Worm (Caenorhabditis elegans): Measurements from ENCODE around the gene pals-23.

Gene pals-23

DNA sequence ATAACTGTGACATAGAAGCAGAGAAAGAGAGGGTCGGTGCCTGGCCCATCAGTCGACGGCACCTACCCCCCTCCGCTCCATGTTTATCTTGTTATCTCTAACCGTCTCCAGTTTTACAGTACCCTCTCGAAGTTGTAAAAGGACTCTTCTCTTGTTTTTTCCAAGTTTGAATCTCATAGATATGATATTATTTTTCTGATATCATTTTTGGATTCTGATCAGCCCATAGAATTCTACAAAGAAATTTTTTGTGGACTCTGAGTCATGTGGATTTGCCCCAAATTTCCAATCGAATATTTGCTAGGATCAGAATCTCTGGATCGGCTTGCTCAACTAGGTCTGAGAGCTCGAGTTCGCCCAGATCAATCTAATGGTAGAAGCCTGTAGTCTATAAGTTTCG is 10.0 kb upstream of the pals-23 start, which contains the start of gene C29F9.6:
C29F9.6 (plus strand) TSS at position 301 of the 400 bp plus-strand sequence.
- no peak for TF ChIP-seq daf-12 (tag; optimal IDR thresholded peaks at IDR 0.05)
- no peak for TF ChIP-seq nhr-102 (tag; optimal IDR thresholded peaks at IDR 0.05)
- TF ChIP-seq dmd-9 (GFP tag; IDR thresholded peaks at IDR 0.05), result no peak
- TF ChIP-seq duxl-1 (tag; optimal IDR thresholded peaks at IDR 0.05; ENCODE audit: poor library complexity), result no peak
- no peak for TF ChIP-seq fkh-10 (GFP tag; optimal IDR thresholded peaks at IDR 0.05)
- no peak for TF ChIP-seq unc-62 (GFP tag; optimal IDR thresholded peaks at IDR 0.05 in 1 of 2)
- TF ChIP-seq unc-62 (tag; optimal IDR thresholded peaks at IDR 0.05), result no peak
- no peak for TF ChIP-seq Y105C5A.15 (GFP tag; IDR thresholded peaks at IDR 0.05)
- no peak for TF ChIP-seq php-3 (GFP tag; IDR thresholded peaks at IDR 0.05)
- TF ChIP-seq nhr-48 (tag; optimal IDR thresholded peaks at IDR 0.05), result no peak
- TF ChIP-seq ceh-28 (tag; optimal IDR thresholded peaks at IDR 0.05), result no peak
- no peak for TF ChIP-seq hif-1 (tag; optimal IDR thresholded peaks at IDR 0.05)
- TF ChIP-seq lin-39 (tag; optimal IDR thresholded peaks at IDR 0.05), result no peak
- no peak for TF ChIP-seq spr-3 (GFP tag; optimal IDR thresholded peaks at IDR 0.05)
- no peak for TF ChIP-seq unc-130 (GFP tag; optimal IDR thresholded peaks at IDR 0.05)
- no peak for TF ChIP-seq daf-16 (GFP tag; optimal IDR thresholded peaks at IDR 0.05)
- no peak for TF ChIP-seq daf-16 (tag; optimal IDR thresholded peaks at IDR 0.05)
- no peak for TF ChIP-seq ztf-11 (tag; optimal IDR thresholded peaks at IDR 0.05)

DNA sequence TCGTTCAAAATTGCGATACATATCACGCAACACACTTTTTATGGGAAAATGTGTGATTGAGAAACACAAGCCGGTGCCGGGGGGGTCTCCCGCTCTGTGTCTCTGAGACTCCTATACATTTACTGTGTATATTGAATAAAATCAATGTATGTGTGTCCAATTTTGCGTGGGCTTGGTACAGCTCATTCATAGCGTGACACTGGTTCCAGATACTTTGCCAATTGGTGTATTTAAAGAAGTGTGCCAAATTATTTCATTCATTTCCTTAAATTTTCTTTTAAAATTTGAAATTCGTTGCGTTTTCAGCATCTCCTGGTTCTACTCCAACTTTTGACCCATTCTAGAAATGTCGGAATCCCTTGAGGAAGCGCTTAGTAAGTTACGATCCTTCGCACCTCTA is 7.4 kb upstream of the pals-23 start, which contains the start of gene C29F9.5:
C29F9.5 (plus strand) TSS at position 301 of the 400 bp plus-strand sequence.
- TF ChIP-seq unc-62 (GFP tag; optimal IDR thresholded peaks at IDR 0.05 in 1 of 2) (peak in 1 of 2 experiments; percentile 59), unc-62 (tag; optimal IDR thresholded peaks at IDR 0.05) (no peak), T26A8.4 (GFP tag; IDR thresholded peaks at IDR 0.05) (no peak)

DNA sequence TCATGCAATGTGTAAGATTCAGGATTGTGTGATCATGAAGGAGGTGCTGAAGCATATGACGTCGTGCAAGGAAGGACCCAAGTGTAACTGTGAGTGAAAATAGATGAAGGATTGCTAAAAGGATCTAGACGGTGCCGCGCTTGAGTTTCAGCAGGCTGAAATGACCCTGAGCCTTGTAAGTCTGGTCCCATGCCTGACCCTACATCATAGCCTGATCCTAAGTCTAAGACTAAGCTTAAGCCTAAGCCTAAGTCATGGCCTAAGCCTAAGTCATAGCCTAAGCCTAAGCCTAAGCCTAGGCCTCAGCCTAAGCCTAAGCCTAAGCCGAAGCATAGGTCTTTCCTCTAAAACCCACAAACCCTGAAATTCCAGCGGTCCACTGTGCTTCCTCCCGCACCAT is 6.7 kb upstream of the pals-23 start:
- TF ChIP-seq mxl-2 (GFP tag; conservative IDR thresholded peaks at IDR 0.05) (no peak), aha-1 (tag) (peak; percentile 91)

DNA sequence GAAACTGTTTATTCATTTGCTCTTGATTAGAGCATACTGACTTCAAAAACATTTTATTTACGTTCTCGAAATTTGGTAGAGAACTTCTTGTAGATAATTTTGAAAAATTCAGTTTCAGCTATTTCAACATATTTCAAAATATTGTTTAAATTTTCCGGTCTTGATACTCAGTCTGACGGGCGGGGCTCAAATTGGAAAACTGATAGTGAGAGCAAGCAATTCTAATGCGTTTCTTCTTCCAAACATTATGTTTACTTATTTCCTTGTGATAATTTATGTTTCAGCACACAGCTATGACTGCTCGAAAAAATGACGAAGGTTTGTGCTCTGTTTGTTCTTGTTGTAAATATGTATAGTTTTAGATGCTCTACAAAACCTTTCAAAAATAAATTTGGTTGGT is 4.4 kb upstream of the pals-23 start, which contains the start of gene pals-24:
pals-24 (plus strand) TSS at position 237 of the 400 bp plus-strand sequence.
- no peak for TF ChIP-seq unc-130 (GFP tag; optimal IDR thresholded peaks at IDR 0.05)
- no peak for TF ChIP-seq daf-16 (GFP tag; optimal IDR thresholded peaks at IDR 0.05)
- TF ChIP-seq daf-16 (tag; optimal IDR thresholded peaks at IDR 0.05), result peak; percentile 98
- peak; percentile 3 for TF ChIP-seq mxl-3 (GFP tag; optimal IDR thresholded peaks at IDR 0.05)
- no peak for TF ChIP-seq duxl-1 (tag; optimal IDR thresholded peaks at IDR 0.05; ENCODE audit: poor library complexity)
- TF ChIP-seq zfp-3 (GFP tag; conservative IDR thresholded peaks at IDR 0.05), result no peak
- peak; percentile 74 for TF ChIP-seq hlh-11 (tag; optimal IDR thresholded peaks at IDR 0.05)
- TF ChIP-seq zip-2 (tag; optimal IDR thresholded peaks at IDR 0.05), result peak; percentile 46
- peak; percentile 94 for TF ChIP-seq pqm-1 (tag; optimal IDR thresholded peaks at IDR 0.05)
- no peak for TF ChIP-seq cey-2 (tag; optimal IDR thresholded peaks at IDR 0.05; ENCODE audit: borderline replicate concordance, insufficient read depth)
- no peak for TF ChIP-seq nhr-102 (tag; optimal IDR thresholded peaks at IDR 0.05)
- no peak for TF ChIP-seq vab-7 (GFP tag; IDR thresholded peaks at IDR 0.05)
- no peak for TF ChIP-seq fos-1 (tag; optimal IDR thresholded peaks at IDR 0.05)
- TF ChIP-seq mes-2 (tag; optimal IDR thresholded peaks at IDR 0.05; ENCODE audit: poor library complexity, severe bottlenecking), result no peak
- no peak for TF ChIP-seq dmd-9 (GFP tag; IDR thresholded peaks at IDR 0.05)
- TF ChIP-seq ceh-44 (GFP tag; IDR thresholded peaks at IDR 0.05), result no peak
- no peak for TF ChIP-seq snpc-4 (tag; optimal IDR thresholded peaks at IDR 0.05)
- TF ChIP-seq tra-1 (GFP tag; IDR thresholded peaks at IDR 0.05), result no peak
- TF ChIP-seq gei-8 (GFP tag; optimal IDR thresholded peaks at IDR 0.05), result no peak
- peak; percentile 55; the same call in 1 of the 2 replicates for TF ChIP-seq php-3 (GFP tag; IDR thresholded peaks at IDR 0.05)
- TF ChIP-seq nhr-28 (tag; optimal IDR thresholded peaks at IDR 0.05), result peak; percentile 86
- TF ChIP-seq aha-1 (tag), result peak; percentile 62
- TF ChIP-seq nhr-111 (GFP tag; optimal IDR thresholded peaks at IDR 0.05), result no peak
- TF ChIP-seq nhr-42 (GFP tag; IDR thresholded peaks at IDR 0.05), result no peak
- TF ChIP-seq skn-1 (tag; optimal IDR thresholded peaks at IDR 0.05), result no peak
- TF ChIP-seq nhr-41 (GFP tag; IDR thresholded peaks at IDR 0.05), result no peak
- TF ChIP-seq dve-1 (tag; optimal IDR thresholded peaks at IDR 0.05; ENCODE audit: insufficient read depth), result peak; percentile 61
- TF ChIP-seq dmd-6 (GFP tag; IDR thresholded peaks at IDR 0.05), result peak; percentile 59
- no peak for TF ChIP-seq lsy-2 (tag; optimal IDR thresholded peaks at IDR 0.05)
- no peak for TF ChIP-seq nhr-11 (tag; optimal IDR thresholded peaks at IDR 0.05)
- TF ChIP-seq fkh-10 (GFP tag; optimal IDR thresholded peaks at IDR 0.05), result no peak
- TF ChIP-seq ZK337.2 (GFP tag; IDR thresholded peaks at IDR 0.05), result no peak
- TF ChIP-seq madf-9 (GFP tag; conservative IDR thresholded peaks at IDR 0.05), result no peak
